Worm (Caenorhabditis elegans): Measurements from ENCODE around the gene sec-61.G.

Gene sec-61.G

DNA sequence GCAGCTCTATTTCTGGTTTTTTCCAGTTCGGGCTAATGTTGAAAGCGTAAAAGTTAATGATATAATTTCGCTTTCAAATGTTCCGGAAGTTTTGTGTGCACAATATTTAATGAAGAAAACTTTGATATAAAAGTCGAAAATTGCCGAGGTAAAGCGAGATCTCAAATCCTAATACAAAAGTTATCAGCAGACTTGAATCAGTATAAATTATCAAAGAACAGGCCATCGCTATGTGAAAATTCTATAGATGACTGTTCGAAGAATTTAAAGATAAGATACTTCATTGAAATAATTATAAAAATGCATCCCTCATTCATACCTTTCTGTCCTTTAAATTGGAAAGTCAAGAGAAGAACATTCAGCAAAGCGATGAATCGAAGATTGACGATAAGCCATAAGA is 50.0 kb downstream of the sec-61.G start, which contains the start of gene C29A12.6:
TSS of gene C29A12.6 (plus strand) at position 301 of the 400 bp plus-strand sequence.
- TF ChIP-seq zip-2 (tag; optimal IDR thresholded peaks at IDR 0.05) = no peak
- no peak for TF ChIP-seq hlh-11 (tag; optimal IDR thresholded peaks at IDR 0.05)
- TF ChIP-seq dmd-9 (GFP tag; IDR thresholded peaks at IDR 0.05) = no peak
- TF ChIP-seq aha-1 (tag) = peak; percentile 13
- no peak for TF ChIP-seq F37D6.2 (tag; optimal IDR thresholded peaks at IDR 0.05)
